Fruit fly (Drosophila melanogaster) whole organism, embryonic: ENCODE data around the gene HipHop.

Experiments
- Adf1 ChIP-seq: fragments of 200-800 bp; sonication (Bioruptor generic); IDR thresholded peaks from 2 replicates; pipeline ENCODE4 v1.3.6; 2022; ENCODE audit warnings: missing biosample characterization, missing genetic modification characterization
- CG10654 ChIP-seq: fragments of 200-800 bp; sonication (Bioruptor generic); optimal IDR thresholded peaks from 2 replicates; lab custom pipeline; 2016; ENCODE audit warnings: missing biosample characterization, missing genetic modification characterization
- CG11085 ChIP-seq: fragments of 200-800 bp; sonication (Bioruptor generic); IDR thresholded peaks from 2 replicates; pipeline ENCODE4 v1.3.6; 2022; ENCODE audit warnings: missing biosample characterization, missing genetic modification characterization
- CG12155 ChIP-seq: fragments of 200-800 bp; sonication (Bioruptor generic); optimal IDR thresholded peaks from 3 replicates; lab custom pipeline; 2016; ENCODE audit warnings: missing biosample characterization, missing genetic modification characterization
- CG13287 ChIP-seq: fragments of 200-800 bp; sonication (Bioruptor generic); IDR thresholded peaks from 2 replicates; pipeline ENCODE4 v1.3.6; 2022; ENCODE audit warnings: missing biosample characterization, missing genetic modification characterization; ENCODE audit not compliant: partially characterized antibody
- CG14050 ChIP-seq: fragments of 200-800 bp; sonication (Bioruptor generic); IDR thresholded peaks from 3 replicates; pipeline ENCODE4 v1.3.6; 2022; ENCODE audit warnings: missing biosample characterization, missing genetic modification characterization
- CG14441 ChIP-seq: fragments of 200-800 bp; sonication (Bioruptor generic); IDR thresholded peaks from 2 replicates; pipeline ENCODE4 v1.3.6; 2022; ENCODE audit warnings: missing biosample characterization, missing genetic modification characterization
- CG14965 ChIP-seq: fragments of 200-800 bp; sonication (Bioruptor generic); optimal IDR thresholded peaks from 2 replicates; lab custom pipeline; 2016; ENCODE audit warnings: missing biosample characterization, missing genetic modification characterization, borderline replicate concordance
- CG15269 ChIP-seq: fragments of 200-800 bp; sonication (Bioruptor generic); optimal IDR thresholded peaks from 2 replicates; lab custom pipeline; 2018; ENCODE audit warnings: missing biosample characterization, mild to moderate bottlenecking, missing genetic modification characterization, moderate library complexity
- CG15601 ChIP-seq: fragments of 200-800 bp; sonication (Bioruptor generic); optimal IDR thresholded peaks from 3 replicates; lab custom pipeline; 2019; ENCODE audit warnings: missing biosample characterization, mild to moderate bottlenecking, missing genetic modification characterization, moderate library complexity
- CG16863 ChIP-seq: fragments of 200-800 bp; sonication (Bioruptor generic); optimal IDR thresholded peaks from 3 replicates; lab custom pipeline; 2016; ENCODE audit warnings: missing biosample characterization, missing genetic modification characterization
- CG17359 ChIP-seq: fragments of 200-800 bp; sonication (Bioruptor generic); optimal IDR thresholded peaks from 3 replicates; lab custom pipeline; 2018; ENCODE audit warnings: missing biosample characterization, mild to moderate bottlenecking, missing genetic modification characterization, moderate library complexity
- CG3407 ChIP-seq: fragments of 200-800 bp; sonication (Bioruptor generic); optimal IDR thresholded peaks from 2 replicates; lab custom pipeline; 2018; ENCODE audit warnings: missing biosample characterization, mild to moderate bottlenecking, missing genetic modification characterization
- CG34422 ChIP-seq: fragments of 200-800 bp; sonication (Bioruptor generic); IDR thresholded peaks from 3 replicates; pipeline ENCODE4 v1.3.6; 2022; ENCODE audit warnings: missing biosample characterization, missing genetic modification characterization
- CG4424 ChIP-seq: fragments of 200-800 bp; sonication (Bioruptor generic); optimal IDR thresholded peaks from 3 replicates; lab custom pipeline; 2016; ENCODE audit warnings: missing biosample characterization, missing genetic modification characterization
- CG6272 ChIP-seq: fragments of 200-800 bp; sonication (Bioruptor generic); IDR thresholded peaks from 2 replicates; pipeline ENCODE4 v1.3.6; 2022; ENCODE audit warnings: missing biosample characterization, missing genetic modification characterization
- CG7928 ChIP-seq: fragments of 200-800 bp; sonication (Bioruptor generic); optimal IDR thresholded peaks from 2 replicates; lab custom pipeline; 2017; ENCODE audit warnings: missing biosample characterization, mild to moderate bottlenecking, missing genetic modification characterization
- CG8089 ChIP-seq: fragments of 200-800 bp; sonication (Bioruptor generic); optimal IDR thresholded peaks from 3 replicates; lab custom pipeline; 2016; ENCODE audit warnings: missing biosample characterization, missing genetic modification characterization
- Dip2 ChIP-seq: fragments of 200-800 bp; sonication (Bioruptor generic); IDR thresholded peaks from 2 replicates; pipeline ENCODE4 v1.3.6; 2022; ENCODE audit warnings: missing biosample characterization, missing genetic modification characterization
- Eip74EF ChIP-seq, 2 experiments: fragments of 200-800 bp in 1 of 2; fragments of >200 bp in 1 of 2; sonication (Bioruptor generic) in 1 of 2; optimal IDR thresholded peaks; 2 replicates each; lab custom pipeline; 2017 to 2019; ENCODE audit warnings: missing biosample characterization in 2 of 2, missing genetic modification characterization in 2 of 2, mild to moderate bottlenecking in 1 of 2, moderate library complexity in 1 of 2
- Fer3 ChIP-seq: fragments of 200-800 bp; sonication (Bioruptor generic); optimal IDR thresholded peaks from 2 replicates; lab custom pipeline; 2018; ENCODE audit warnings: missing biosample characterization, mild to moderate bottlenecking, missing genetic modification characterization, moderate library complexity
- Gug ChIP-seq: fragments of 200-800 bp; sonication (Bioruptor generic); IDR thresholded peaks from 4 replicates; pipeline ENCODE4 v1.3.6; 2022; ENCODE audit warnings: missing biosample characterization, missing genetic modification characterization
- Jarid2 ChIP-seq: fragments of 200-800 bp; sonication (Bioruptor generic); optimal IDR thresholded peaks from 3 replicates; lab custom pipeline; 2017; ENCODE audit warnings: mild to moderate bottlenecking, missing biosample characterization, missing genetic modification reagents, missing genetic modification characterization
- Myb ChIP-seq: fragments of 200-800 bp; sonication (Bioruptor generic); optimal IDR thresholded peaks from 2 replicates; lab custom pipeline; 2016; ENCODE audit warnings: missing biosample characterization, missing genetic modification characterization
- NC2α ChIP-seq: fragments of 200-800 bp; sonication (Bioruptor generic); optimal IDR thresholded peaks from 2 replicates; lab custom pipeline; 2016; ENCODE audit warnings: missing biosample characterization, missing genetic modification characterization
- Opbp ChIP-seq: fragments of 200-800 bp; sonication (Bioruptor generic); IDR thresholded peaks from 3 replicates; pipeline ENCODE4 v1.3.6; 2022; ENCODE audit warnings: missing biosample characterization, missing genetic modification characterization; ENCODE audit not compliant: partially characterized antibody
- PHDP ChIP-seq: fragments of 200-800 bp; sonication (Bioruptor generic); optimal IDR thresholded peaks from 3 replicates; lab custom pipeline; 2018; ENCODE audit warnings: missing biosample characterization, mild to moderate bottlenecking, missing genetic modification characterization, moderate library complexity
- Ptx1 ChIP-seq: fragments of 200-800 bp; sonication (Bioruptor generic); IDR thresholded peaks from 2 replicates; pipeline ENCODE4 v1.3.6; 2022; ENCODE audit warnings: missing biosample characterization, missing genetic modification characterization
- Side ChIP-seq: fragments of 200-800 bp; sonication (Bioruptor generic); optimal IDR thresholded peaks from 2 replicates; lab custom pipeline; 2016; ENCODE audit warnings: missing biosample characterization, missing genetic modification characterization
- Vsx1 ChIP-seq: fragments of 200-800 bp; sonication (Bioruptor generic); optimal IDR thresholded peaks from 2 replicates; lab custom pipeline; 2017; ENCODE audit warnings: missing biosample characterization, mild to moderate bottlenecking, missing genetic modification characterization, missing genetic modification reagents
- amos ChIP-seq: fragments of 200-800 bp; sonication (Bioruptor generic); IDR thresholded peaks from 2 replicates; pipeline ENCODE4 v1.3.6; 2022; ENCODE audit warnings: missing biosample characterization, missing genetic modification characterization; ENCODE audit not compliant: partially characterized antibody
- chn ChIP-seq: fragments of 200-800 bp; sonication (Bioruptor generic); optimal IDR thresholded peaks from 2 replicates; lab custom pipeline; 2016; ENCODE audit warnings: missing biosample characterization, missing genetic modification characterization
- crc ChIP-seq: fragments of 200-800 bp; sonication (Bioruptor generic); optimal IDR thresholded peaks from 2 replicates; lab custom pipeline; 2016; ENCODE audit warnings: missing biosample characterization, missing genetic modification characterization
- cwo ChIP-seq: fragments of 200-800 bp; sonication (Bioruptor generic); optimal IDR thresholded peaks from 3 replicates; lab custom pipeline; 2017; ENCODE audit warnings: missing biosample characterization, missing genetic modification characterization, mild to moderate bottlenecking, moderate library complexity, missing genetic modification reagents
- eyg ChIP-seq: fragments of 200-800 bp; sonication (Bioruptor generic); optimal IDR thresholded peaks from 3 replicates; lab custom pipeline; 2016; ENCODE audit warnings: missing biosample characterization, missing genetic modification characterization
- fd64A ChIP-seq: fragments of 200-800 bp; sonication (Bioruptor generic); optimal IDR thresholded peaks from 3 replicates; lab custom pipeline; 2018; ENCODE audit warnings: missing biosample characterization, mild to moderate bottlenecking, missing genetic modification characterization
- gsb-n ChIP-seq: fragments of 200-800 bp; sonication (Bioruptor generic); optimal IDR thresholded peaks from 3 replicates; lab custom pipeline; 2018; ENCODE audit warnings: missing biosample characterization, mild to moderate bottlenecking, missing genetic modification characterization
- hbn ChIP-seq: fragments of 200-800 bp; sonication (Bioruptor generic); IDR thresholded peaks from 2 replicates; pipeline ENCODE4 v1.3.6; 2022; ENCODE audit warnings: missing biosample characterization, missing genetic modification characterization; ENCODE audit not compliant: partially characterized antibody
- lbe ChIP-seq: fragments of 200-800 bp; sonication (Bioruptor generic); optimal IDR thresholded peaks from 2 replicates; lab custom pipeline; 2016; ENCODE audit warnings: missing biosample characterization, mild to moderate bottlenecking, missing genetic modification characterization
- luna ChIP-seq: fragments of 200-800 bp; sonication (Bioruptor generic); optimal IDR thresholded peaks from 2 replicates; lab custom pipeline; 2016; ENCODE audit warnings: missing biosample characterization, missing genetic modification characterization
- oc ChIP-seq: fragments of 200-800 bp; sonication (Bioruptor generic); optimal IDR thresholded peaks from 2 replicates; lab custom pipeline; 2018; ENCODE audit warnings: missing biosample characterization, mild to moderate bottlenecking, missing genetic modification characterization, moderate library complexity
- odd ChIP-seq: fragments of 200-800 bp; sonication (Bioruptor generic); optimal IDR thresholded peaks from 2 replicates; lab custom pipeline; 2017; ENCODE audit warnings: missing biosample characterization, mild to moderate bottlenecking, missing genetic modification characterization
- p53 ChIP-seq: fragments of 200-800 bp; sonication (Bioruptor generic); optimal IDR thresholded peaks from 2 replicates; lab custom pipeline; 2016; ENCODE audit warnings: missing biosample characterization, missing genetic modification characterization
- psq ChIP-seq: fragments of 200-800 bp; sonication (Bioruptor generic); optimal IDR thresholded peaks from 2 replicates; lab custom pipeline; 2017; ENCODE audit warnings: missing biosample characterization, missing genetic modification characterization
- repo ChIP-seq: fragments of 200-800 bp; sonication (Bioruptor generic); optimal IDR thresholded peaks from 2 replicates; lab custom pipeline; 2016; ENCODE audit warnings: missing biosample characterization, missing genetic modification characterization
- sisA ChIP-seq: fragments of 200-800 bp; sonication (Bioruptor generic); IDR thresholded peaks from 2 replicates; pipeline ENCODE4 v1.3.6; 2022; ENCODE audit warnings: missing biosample characterization, missing genetic modification characterization
- slp2 ChIP-seq: fragments of 200-800 bp; sonication (Bioruptor generic); optimal IDR thresholded peaks from 2 replicates; lab custom pipeline; 2016; ENCODE audit warnings: missing biosample characterization, missing genetic modification characterization
- sr ChIP-seq: fragments of 200-800 bp; sonication (Bioruptor generic); IDR thresholded peaks from 3 replicates; pipeline ENCODE4 v1.3.6; 2022; ENCODE audit warnings: missing biosample characterization, missing genetic modification characterization
- stwl ChIP-seq: fragments of 200-800 bp; sonication (Bioruptor generic); optimal IDR thresholded peaks from 3 replicates; lab custom pipeline; 2018; ENCODE audit warnings: missing biosample characterization, mild to moderate bottlenecking, missing genetic modification characterization, moderate library complexity
- twi ChIP-seq: fragments of 200-800 bp; optimal IDR thresholded peaks from 2 replicates; lab custom pipeline; 2019; ENCODE audit warnings: missing biosample characterization, mild to moderate bottlenecking, missing genetic modification characterization, moderate library complexity
- vfl ChIP-seq: fragments of 200-800 bp; sonication (Bioruptor generic); optimal IDR thresholded peaks from 2 replicates; lab custom pipeline; 2016; ENCODE audit warnings: missing biosample characterization, missing genetic modification characterization

HipHop gene

dm6 chr3L:18870027-18870426 is 49.1 kb downstream of the HipHop start, which contains the start of gene Blos3 (continued):
- TF ChIP-seq CG10654 (peak; percentile 20), CG7928 (no peak), slp2 (GFP tag; lab: Kevin White, UChicago) (peak; percentile 2), CG15269 (no peak), Ptx1 (GFP tag; lab: Robert Waterston, UW) (peak; percentile 18; the same call in 1 of the 2 replicates), sisA (GFP tag; lab: Robert Waterston, UW) (peak; percentile 14; the same call in 1 of the 2 replicates), luna (GFP tag; lab: Kevin White, UChicago) (no peak), repo (GFP tag; lab: Kevin White, UChicago) (peak; percentile 32), amos (no peak), Dip2 (no peak), CG34422 (GFP tag; lab: Robert Waterston, UW) (peak; percentile 25; the same call in 1 of the 3 replicates), psq (GFP tag; lab: Kevin White, UChicago) (no peak), Side (GFP tag; lab: Kevin White, UChicago) (peak; percentile 65), NC2α (GFP tag; lab: Kevin White, UChicago) (peak; percentile 6), Myb (GFP tag; lab: Kevin White, UChicago) (peak; percentile 27), PHDP (tag; lab: Kevin White, UChicago) (no peak), sr (GFP tag; lab: Robert Waterston, UW) (no peak), Eip74EF (GFP tag; optimal IDR thresholded peaks at IDR 0.05; lab: Kevin White, UChicago) (no peak), stwl (tag; lab: Kevin White, UChicago) (peak; percentile 72), Adf1 (GFP tag; lab: Robert Waterston, UW) (no peak), CG14441 (GFP tag; lab: Robert Waterston, UW) (no peak), odd (GFP tag; lab: Kevin White, UChicago) (no peak), CG6272 (GFP tag; lab: Robert Waterston, UW) (no peak), hbn (GFP tag; lab: Robert Waterston, UW) (no peak), CG8089 (GFP tag; lab: Kevin White, UChicago) (peak; percentile 30), lbe (peak; percentile 65), cwo (no peak), CG11085 (GFP tag; lab: Robert Waterston, UW) (0 out of 2 replicates have a peak, but pooled peaks have one; percentile 27), twi (tag; lab: Kevin White, UChicago) (no peak), Jarid2 (no peak), fd64A (no peak), CG14050 (GFP tag; lab: Robert Waterston, UW) (no peak), Gug (GFP tag; lab: Robert Waterston, UW) (peak; percentile 38; the same call in 2 of the 4 replicates), CG17359 (tag; lab: Kevin White, UChicago) (peak; percentile 58), CG14965 (GFP tag; lab: Kevin White, UChicago) (no peak), CG16863 (GFP tag; lab: Kevin White, UChicago) (peak; percentile 50), CG12155 (peak; percentile 24), p53 (peak; percentile 4), CG15601 (tag; lab: Kevin White, UChicago) (peak; percentile 6), Fer3 (tag; lab: Kevin White, UChicago) (no peak), CG13287 (GFP tag; lab: Robert Waterston, UW) (peak; percentile 33; the same call in 1 of the 2 replicates), CG3407 (GFP tag; lab: Kevin White, UChicago) (no peak), crc (GFP tag; lab: Kevin White, UChicago) (peak; percentile 29), Vsx1 (GFP tag; lab: Kevin White, UChicago) (no peak), gsb-n (peak; percentile 13), oc (no peak), Opbp (no peak), vfl (GFP tag; lab: Kevin White, UChicago) (peak; percentile 10), eyg (peak; percentile 21), chn (GFP tag; lab: Kevin White, UChicago) (peak; percentile 52), CG4424 (GFP tag; lab: Kevin White, UChicago) (peak; percentile 29)
